Worm (Caenorhabditis elegans) whole organism, mixed stage, embryonic: ENCODE data around the gene F29F11.20.

Source experiments
- M03D4.4 ChIP-seq: sonication (generic microtip); optimal IDR thresholded peaks from 2 replicates; lab custom pipeline; 2017; ENCODE audit warnings: mild to moderate bottlenecking, missing genetic modification characterization, missing compliant biosample characterization
- bed-3 ChIP-seq: fragments of 200-800 bp; sonication (Bioruptor generic); optimal IDR thresholded peaks from 3 replicates; lab custom pipeline; 2018; ENCODE audit warnings: mild to moderate bottlenecking, missing genetic modification characterization, moderate library complexity, missing compliant biosample characterization
- ceh-39 ChIP-seq: fragments of 150-350 bp; optimal IDR thresholded peaks from 2 replicates; lab custom pipeline; 2014; ENCODE audit warnings: missing biosample characterization, missing genetic modification characterization
- ceh-43 ChIP-seq: fragments of 200-800 bp; sonication (Bioruptor generic); optimal IDR thresholded peaks from 2 replicates; lab custom pipeline; 2018; ENCODE audit warnings: mild to moderate bottlenecking, missing genetic modification characterization, moderate library complexity, missing compliant biosample characterization
- ceh-83 ChIP-seq: fragments of 200-800 bp; sonication (Bioruptor generic); optimal IDR thresholded peaks from 2 replicates; lab custom pipeline; 2018; ENCODE audit warnings: mild to moderate bottlenecking, missing genetic modification characterization, missing compliant biosample characterization
- cnd-1 ChIP-seq: fragments of 200-800 bp; sonication (Bioruptor generic); optimal IDR thresholded peaks from 2 replicates; lab custom pipeline; 2018; ENCODE audit warnings: mild to moderate bottlenecking, missing genetic modification characterization, missing compliant biosample characterization
- drap-1 ChIP-seq: fragments of 200-800 bp; sonication (Bioruptor generic); optimal IDR thresholded peaks from 3 replicates; lab custom pipeline; 2018; ENCODE audit warnings: mild to moderate bottlenecking, missing genetic modification characterization, missing compliant biosample characterization
- elt-1 ChIP-seq: sonication (generic microtip); optimal IDR thresholded peaks from 2 replicates; lab custom pipeline; 2017; ENCODE audit warnings: missing genetic modification characterization, mild to moderate bottlenecking, missing compliant biosample characterization, antibody characterized with exemption, moderate library complexity, borderline replicate concordance; ENCODE audit not compliant: insufficient read depth
- elt-3 ChIP-seq: fragments of 150-350 bp; optimal IDR thresholded peaks from 2 replicates; lab custom pipeline; 2014; ENCODE audit warnings: missing biosample characterization, missing genetic modification characterization
- flh-1 ChIP-seq: fragments of 200-800 bp; sonication (Bioruptor generic); optimal IDR thresholded peaks from 2 replicates; lab custom pipeline; 2018; ENCODE audit warnings: mild to moderate bottlenecking, missing genetic modification characterization, moderate library complexity, missing compliant biosample characterization
- ham-2 ChIP-seq: fragments of 200-800 bp; sonication (Bioruptor generic); optimal IDR thresholded peaks from 2 replicates; lab custom pipeline; 2018; ENCODE audit warnings: mild to moderate bottlenecking, missing genetic modification characterization, missing compliant biosample characterization
- hlh-1 ChIP-seq: fragments of 150-350 bp; optimal IDR thresholded peaks from 2 replicates; lab custom pipeline; 2014; ENCODE audit warnings: missing biosample characterization, missing genetic modification reagents, missing genetic modification characterization
- lin-13 ChIP-seq: fragments of 150-350 bp; optimal IDR thresholded peaks from 2 replicates; lab custom pipeline; 2014; ENCODE audit warnings: missing biosample characterization, missing genetic modification characterization
- lin-32 ChIP-seq: fragments of 200-800 bp; sonication (Bioruptor generic); optimal IDR thresholded peaks from 2 replicates; lab custom pipeline; 2018; ENCODE audit warnings: mild to moderate bottlenecking, missing genetic modification characterization, missing compliant biosample characterization
- lsy-2 ChIP-seq: fragments of 150-350 bp; optimal IDR thresholded peaks from 2 replicates; lab custom pipeline; 2014; ENCODE audit warnings: missing biosample characterization, missing genetic modification characterization
- mep-1 ChIP-seq: fragments of 150-350 bp; optimal IDR thresholded peaks from 2 replicates; lab custom pipeline; 2017; ENCODE audit warnings: missing biosample characterization, missing genetic modification reagents, missing genetic modification characterization, inconsistent platforms
- mls-2 ChIP-seq: sonication (generic microtip); optimal IDR thresholded peaks from 2 replicates; lab custom pipeline; 2016; ENCODE audit warnings: mild to moderate bottlenecking, missing genetic modification characterization, moderate library complexity, missing compliant biosample characterization
- nhr-12 ChIP-seq: fragments of 150-350 bp; optimal IDR thresholded peaks from 2 replicates; lab custom pipeline; 2014; ENCODE audit warnings: missing biosample characterization, missing genetic modification characterization
- nhr-2 ChIP-seq: fragments of 150-350 bp; optimal IDR thresholded peaks from 2 replicates; lab custom pipeline; 2014; ENCODE audit warnings: missing biosample characterization, missing genetic modification characterization
- nhr-237 ChIP-seq: fragments of 150-350 bp; optimal IDR thresholded peaks from 2 replicates; lab custom pipeline; 2014; ENCODE audit warnings: missing biosample characterization, missing genetic modification characterization
- nhr-28 ChIP-seq: fragments of 150-350 bp; optimal IDR thresholded peaks from 2 replicates; lab custom pipeline; 2014; ENCODE audit warnings: missing biosample characterization, missing genetic modification characterization
- nhr-76 ChIP-seq: sonication (generic microtip); optimal IDR thresholded peaks from 2 replicates; lab custom pipeline; 2017; ENCODE audit warnings: missing biosample characterization, missing genetic modification characterization
- pha-4 ChIP-seq: fragments of 150-350 bp; optimal IDR thresholded peaks from 2 replicates; lab custom pipeline; 2018; ENCODE audit warnings: missing biosample characterization, missing genetic modification reagents, missing genetic modification characterization
- snpc-4 ChIP-seq: fragments of 150-350 bp; optimal IDR thresholded peaks from 2 replicates; lab custom pipeline; 2014; ENCODE audit warnings: missing biosample characterization, missing genetic modification characterization
- sptf-1 ChIP-seq: sonication (generic microtip); optimal IDR thresholded peaks from 2 replicates; lab custom pipeline; 2017; ENCODE audit warnings: mild to moderate bottlenecking, missing genetic modification characterization, moderate library complexity, missing compliant biosample characterization
- tbx-8 ChIP-seq: fragments of 200-800 bp; sonication (Bioruptor generic); optimal IDR thresholded peaks from 2 replicates; lab custom pipeline; 2018; ENCODE audit warnings: mild to moderate bottlenecking, missing genetic modification characterization, moderate library complexity, missing compliant biosample characterization
- unc-120 ChIP-seq: sonication (generic microtip); optimal IDR thresholded peaks from 2 replicates; lab custom pipeline; 2017; ENCODE audit warnings: missing genetic modification characterization, missing compliant biosample characterization; ENCODE audit not compliant: poor library complexity, severe bottlenecking
- unc-39 ChIP-seq: fragments of 150-350 bp; optimal IDR thresholded peaks from 2 replicates; lab custom pipeline; 2014; ENCODE audit warnings: missing biosample characterization, missing genetic modification characterization
- unc-62 ChIP-seq: fragments of 150-350 bp; optimal IDR thresholded peaks from 2 replicates; lab custom pipeline; 2014; ENCODE audit warnings: missing biosample characterization, missing genetic modification reagents, missing genetic modification characterization
- ztf-11 ChIP-seq: fragments of 150-350 bp; optimal IDR thresholded peaks from 2 replicates; lab custom pipeline; 2014; ENCODE audit warnings: missing biosample characterization, missing genetic modification characterization

The F29F11.20 gene

DNA sequence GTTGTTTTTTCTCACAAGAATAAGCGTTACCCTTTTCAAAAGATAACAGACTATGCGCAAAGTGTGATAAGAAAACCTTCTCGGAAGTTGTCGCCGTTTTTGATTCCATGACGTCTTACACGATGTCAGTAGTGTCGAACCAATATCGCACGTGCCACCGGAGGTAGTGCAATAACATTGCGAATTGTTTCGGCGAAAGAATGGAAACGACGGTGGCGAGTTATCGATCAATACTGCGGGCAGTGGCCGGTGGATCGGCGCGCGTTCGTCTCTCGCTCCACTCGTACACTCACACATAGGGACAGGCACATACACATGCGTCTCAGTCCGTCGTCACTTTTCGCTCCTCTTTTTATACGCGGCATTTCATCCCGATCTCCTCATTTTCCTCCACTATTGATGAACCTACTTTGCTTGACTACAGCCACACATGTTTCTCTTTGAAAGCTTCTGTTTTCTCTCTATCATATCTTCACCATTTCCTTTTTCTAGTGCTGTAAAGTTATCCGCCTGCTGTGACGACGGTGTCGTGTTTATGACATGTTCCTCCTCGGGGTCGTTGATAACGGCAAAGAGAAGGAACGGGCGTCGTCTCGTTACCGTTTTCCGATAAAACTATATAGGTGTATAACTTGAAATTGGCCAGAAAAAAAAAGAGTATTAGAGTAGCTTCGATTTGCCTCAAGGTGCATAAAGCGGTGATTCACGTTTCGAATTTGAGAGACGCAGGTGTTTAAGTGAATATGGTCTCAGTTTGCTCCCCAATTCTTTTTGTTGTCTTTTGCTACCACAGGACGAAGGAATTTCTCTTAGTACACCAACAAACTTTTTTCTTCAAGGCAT lies 6.4 kb upstream of the F29F11.20 start:
- TF ChIP-seq unc-120 (tag; lab: Kevin White, UChicago) (peak; percentile 67), M03D4.4 (tag; lab: Kevin White, UChicago) (no peak), ceh-83 (GFP tag; lab: Kevin White, UChicago) (peak; percentile 65)

DNA sequence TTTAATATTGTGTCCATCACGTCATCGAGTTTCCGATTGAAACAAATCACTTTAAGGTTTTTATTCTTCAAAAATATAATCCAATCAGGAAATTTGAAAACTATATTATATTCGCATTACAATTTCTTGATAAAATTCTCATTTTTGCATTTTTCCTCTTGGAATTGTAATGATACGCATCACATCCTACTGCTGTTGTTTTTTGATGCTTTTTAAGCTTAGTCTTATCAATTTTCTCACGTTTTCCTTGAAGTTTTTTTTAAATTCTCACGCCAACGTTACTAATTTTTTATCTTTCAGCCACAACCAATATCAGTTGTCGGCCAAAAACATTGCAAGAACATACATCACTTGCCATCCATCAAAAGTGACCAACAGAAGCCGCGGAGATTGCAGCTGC lies 5.6 kb upstream of the F29F11.20 start, which contains the start of gene gsp-1:
TSS of gene gsp-1 (plus strand) at position 301 of the 400 bp plus-strand sequence.
- no peak for TF ChIP-seq tbx-8 (GFP tag; lab: Kevin White, UChicago)
- TF ChIP-seq ceh-43, result no peak

DNA sequence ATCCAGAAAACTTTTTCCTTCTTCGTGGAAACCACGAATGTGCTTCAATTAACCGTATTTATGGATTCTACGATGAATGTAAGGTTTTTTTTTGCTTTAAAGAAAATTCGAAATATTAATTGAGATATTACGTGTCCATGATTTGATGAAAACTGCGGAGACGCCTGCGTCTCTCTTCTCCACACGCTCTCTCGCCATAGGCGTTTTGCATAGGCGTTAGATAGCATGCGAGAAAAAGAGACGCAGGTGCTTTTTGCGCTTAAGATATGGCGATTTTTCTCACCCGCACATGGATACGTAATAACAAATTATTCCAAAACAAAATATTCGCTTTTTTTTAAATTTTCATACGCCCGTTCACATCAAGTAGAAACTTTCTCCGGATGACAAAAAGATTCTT lies 4.2 kb upstream of the F29F11.20 start:
- no peak for TF ChIP-seq ham-2
- TF ChIP-seq ceh-83 (GFP tag; lab: Kevin White, UChicago), result no peak
- no peak for TF ChIP-seq ztf-11
- TF ChIP-seq nhr-76 (tag; lab: Kevin White, UChicago), result no peak
- no peak for TF ChIP-seq elt-3 (tag; lab: Kevin White, UChicago)
- TF ChIP-seq flh-1, result no peak
- no peak for TF ChIP-seq hlh-1 (tag; lab: Kevin White, UChicago)
- TF ChIP-seq snpc-4, result no peak
- TF ChIP-seq cnd-1 (tag; lab: Kevin White, UChicago), result no peak
- no peak for TF ChIP-seq M03D4.4 (tag; lab: Kevin White, UChicago)
- TF ChIP-seq nhr-2 (tag; lab: Kevin White, UChicago), result no peak
- TF ChIP-seq nhr-237 (tag; lab: Kevin White, UChicago), result no peak
- TF ChIP-seq lsy-2 (tag; lab: Kevin White, UChicago), result no peak
- no peak for TF ChIP-seq mep-1 (tag; lab: Kevin White, UChicago)
- TF ChIP-seq sptf-1 (tag; lab: Kevin White, UChicago), result no peak
- TF ChIP-seq ceh-43, result no peak
- no peak for TF ChIP-seq tbx-8 (GFP tag; lab: Kevin White, UChicago)

DNA sequence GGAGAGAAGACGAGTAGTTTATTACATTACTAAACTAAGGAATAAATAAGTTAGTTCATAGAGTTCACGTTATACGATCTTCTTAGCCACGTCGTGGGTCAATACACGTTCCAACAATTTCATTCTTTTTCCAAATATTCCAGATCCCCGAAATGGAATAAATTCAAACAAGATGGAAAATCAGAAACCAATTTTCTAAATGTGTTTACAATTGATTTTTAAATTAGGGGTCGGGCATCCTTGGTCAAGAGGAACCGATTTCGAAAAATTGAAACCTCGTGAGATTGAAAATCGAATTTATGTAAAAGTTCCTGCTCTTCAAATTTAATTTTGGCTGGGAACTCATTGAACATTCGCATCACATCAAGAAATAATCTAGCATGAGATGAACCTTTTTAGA lies 3.0 kb upstream of the F29F11.20 start:
- TF ChIP-seq nhr-12 (tag; lab: Kevin White, UChicago) (no peak), nhr-76 (tag; lab: Kevin White, UChicago) (no peak), lin-13 (tag; lab: Kevin White, UChicago) (no peak), snpc-4 (no peak), mls-2 (tag; lab: Kevin White, UChicago) (no peak), nhr-28 (tag; lab: Kevin White, UChicago) (no peak), unc-120 (tag; lab: Kevin White, UChicago) (no peak), M03D4.4 (tag; lab: Kevin White, UChicago) (no peak), unc-39 (tag; lab: Kevin White, UChicago) (no peak), ham-2 (no peak), ceh-83 (GFP tag; lab: Kevin White, UChicago) (no peak)

DNA sequence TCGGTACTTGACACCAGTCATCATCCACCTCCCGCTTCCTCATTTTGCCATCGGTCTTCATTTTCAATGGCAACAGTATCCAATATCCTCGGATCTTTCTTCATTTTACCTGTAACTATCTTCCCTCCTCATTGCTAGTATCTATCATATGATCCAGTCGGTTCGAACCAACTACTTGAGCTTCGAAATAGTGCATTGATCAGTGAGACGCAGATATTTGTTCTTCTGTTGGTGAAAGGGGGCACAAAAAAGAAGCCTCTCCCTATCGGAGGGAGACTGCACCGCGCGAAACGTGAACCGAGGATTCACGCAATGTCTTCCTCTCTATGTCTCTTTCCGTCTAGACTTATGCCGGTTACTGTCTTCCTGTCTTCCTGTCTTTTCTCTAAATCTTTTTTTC lies 3.6 kb downstream of the F29F11.20 start:
- TF ChIP-seq mls-2 (tag; lab: Kevin White, UChicago), result no peak
- no peak for TF ChIP-seq pha-4 (tag; lab: Kevin White, UChicago)
- no peak for TF ChIP-seq drap-1 (GFP tag; lab: Kevin White, UChicago)
- no peak for TF ChIP-seq mep-1 (tag; lab: Kevin White, UChicago)
- TF ChIP-seq nhr-28 (tag; lab: Kevin White, UChicago), result no peak
- TF ChIP-seq bed-3 (GFP tag; lab: Kevin White, UChicago), result no peak
- TF ChIP-seq unc-62, result no peak
- TF ChIP-seq sptf-1 (tag; lab: Kevin White, UChicago), result no peak

DNA sequence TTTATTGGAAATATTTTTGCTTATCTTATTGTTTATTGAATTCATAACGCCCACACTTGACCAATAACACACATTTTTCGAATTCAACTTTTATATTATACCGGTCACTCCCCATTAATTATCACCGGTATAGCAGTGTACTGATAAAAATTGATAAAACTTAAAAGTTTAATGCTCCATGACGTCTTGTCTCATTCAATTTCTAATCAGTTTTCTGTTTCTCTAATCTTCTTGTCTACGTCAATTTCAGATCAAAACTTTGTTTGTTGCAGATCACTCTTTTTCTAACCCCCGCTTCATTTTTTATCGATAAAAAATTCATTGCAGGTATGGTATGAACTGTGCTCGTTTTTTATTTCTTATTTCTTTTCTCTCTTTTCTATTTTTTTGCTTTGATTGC lies 6.0 kb downstream of the F29F11.20 start:
- TF ChIP-seq elt-1 (no peak), lsy-2 (tag; lab: Kevin White, UChicago) (no peak), snpc-4 (no peak), sptf-1 (tag; lab: Kevin White, UChicago) (no peak), ceh-83 (GFP tag; lab: Kevin White, UChicago) (no peak), nhr-2 (tag; lab: Kevin White, UChicago) (no peak), ceh-39 (tag; lab: Kevin White, UChicago) (no peak), nhr-28 (tag; lab: Kevin White, UChicago) (no peak), ham-2 (no peak), nhr-12 (tag; lab: Kevin White, UChicago) (no peak), lin-32 (GFP tag; lab: Kevin White, UChicago) (no peak), hlh-1 (tag; lab: Kevin White, UChicago) (no peak), unc-39 (tag; lab: Kevin White, UChicago) (no peak), drap-1 (GFP tag; lab: Kevin White, UChicago) (no peak)
- TF ChIP-seq, all 35 proteins: peak for 0
